Fruit fly (Drosophila melanogaster): ENCODE measurements around the gene CG33703.

- no peak for TF ChIP-seq insv (optimal IDR thresholded peaks at IDR 0.05)
- TF ChIP-seq ttk (optimal IDR thresholded peaks at IDR 0.05) = no peak
- no peak for TF ChIP-seq psq (optimal IDR thresholded peaks at IDR 0.05)
- TF ChIP-seq Myc (optimal IDR thresholded peaks at IDR 0.05) = no peak
- no peak for TF ChIP-seq h (optimal IDR thresholded peaks at IDR 0.05)
- TF ChIP-seq Sin3A (optimal IDR thresholded peaks at IDR 0.05) = no peak
Observed at dm6 chr3L:9489133-9489532, 23.3 kb downstream of the CG33703 start, which contains the start of gene CG32036.
